Worm (Caenorhabditis elegans) whole organism, L4 larva: ENCODE data around the gene Y48C3A.18.

ENCODE experiments used
- F44E2.7 ChIP-seq: fragments of 200-800 bp; sonication (Bioruptor generic); IDR thresholded peaks from 2 replicates; pipeline ENCODE4 v2.1.2; 2022; ENCODE audit warnings: missing genetic modification characterization, missing compliant biosample characterization
- aly-2 ChIP-seq: sonication (generic microtip); optimal IDR thresholded peaks from 2 replicates; lab custom pipeline; 2018; ENCODE audit warnings: missing biosample characterization, missing genetic modification characterization
- ces-1 ChIP-seq: fragments of 150-350 bp; sonication (generic microtip); optimal IDR thresholded peaks from 4 replicates; lab custom pipeline; 2014; ENCODE audit warnings: missing biosample characterization, missing genetic modification reagents, missing genetic modification characterization
- lin-15B ChIP-seq: fragments of 150-350 bp; sonication (generic microtip); optimal IDR thresholded peaks from 3 replicates; lab custom pipeline; 2014; ENCODE audit warnings: missing biosample characterization, missing genetic modification characterization
- lin-29 ChIP-seq: fragments of 200-800 bp; sonication (Bioruptor generic); IDR thresholded peaks from 2 replicates; pipeline ENCODE4 v1.3.6; 2022; ENCODE audit warnings: missing genetic modification reagents, missing genetic modification characterization, missing compliant biosample characterization
- nhr-237 ChIP-seq: sonication (generic microtip); optimal IDR thresholded peaks from 2 replicates; lab custom pipeline; 2017; ENCODE audit warnings: missing biosample characterization, missing genetic modification characterization
- nhr-25 ChIP-seq: sonication (generic microtip); optimal IDR thresholded peaks from 2 replicates; lab custom pipeline; 2017; ENCODE audit warnings: missing genetic modification characterization, mild to moderate bottlenecking, missing compliant biosample characterization, antibody characterized with exemption, moderate library complexity, borderline replicate concordance; ENCODE audit not compliant: insufficient read depth
- pqm-1 ChIP-seq: sonication (generic microtip); optimal IDR thresholded peaks from 2 replicates; lab custom pipeline; 2017; ENCODE audit warnings: missing biosample characterization, missing genetic modification characterization
- sdz-12 ChIP-seq: fragments of 200-800 bp; sonication (Bioruptor generic); optimal IDR thresholded peaks from 2 replicates; lab custom pipeline; 2018; ENCODE audit warnings: mild to moderate bottlenecking, missing genetic modification characterization, missing compliant biosample characterization
- zip-11 ChIP-seq: fragments of 200-800 bp; sonication (Bioruptor generic); IDR thresholded peaks from 2 replicates; pipeline ENCODE4 v1.3.6; 2022; ENCODE audit warnings: missing genetic modification characterization, missing compliant biosample characterization

DNA sequence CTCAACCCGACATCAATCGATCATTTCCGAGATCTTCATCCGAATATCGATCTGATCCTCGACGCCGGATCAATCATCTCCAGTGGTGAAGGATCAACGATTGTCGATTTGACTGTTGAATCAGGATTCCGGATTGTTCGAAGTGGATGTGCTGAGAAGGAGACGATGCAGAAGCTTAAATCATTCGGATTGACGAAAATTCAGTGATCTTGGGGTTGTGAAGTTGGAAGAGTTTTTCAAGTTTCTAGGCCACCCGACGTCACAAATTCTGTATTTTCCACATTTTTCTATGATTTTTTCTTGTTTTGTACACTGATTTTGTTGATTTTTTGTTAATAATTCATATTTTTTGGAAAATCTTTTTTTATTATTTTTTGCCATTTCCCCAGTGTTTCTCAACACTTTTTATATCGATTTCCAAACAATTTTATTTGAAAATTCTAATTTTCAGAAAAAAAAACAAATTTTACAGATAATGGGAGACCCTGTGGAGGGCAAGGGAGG is 2.2 kb downstream of the Y48C3A.18 start, which contains the start of gene Y48E1C.1:
- TF ChIP-seq lin-29 (GFP tag; lab: Robert Waterston, UW) (no peak), nhr-25 (tag; lab: Kevin White, UChicago) (no peak), lin-15B (tag; lab: Kevin White, UChicago) (no peak), aly-2 (tag; lab: Kevin White, UChicago) (no peak), F44E2.7 (GFP tag; lab: Robert Waterston, UW) (no peak), ces-1 (GFP tag; lab: Kevin White, UChicago) (no peak), zip-11 (GFP tag; lab: Robert Waterston, UW) (no peak), pqm-1 (tag; lab: Kevin White, UChicago) (no peak), sdz-12 (GFP tag; lab: Kevin White, UChicago) (no peak), nhr-237 (tag; lab: Kevin White, UChicago) (no peak)
